Worm (Caenorhabditis elegans): Measurements from ENCODE around the gene C29F7.1.

The C29F7.1 gene

ce11 chrX:13409543-13409942 is at the start of gene C29F7.1, which contains the start of gene cyp-13B1:
C29F7.1 (plus strand) TSS chrX:13409936.
cyp-13B1 (minus strand) TSS chrX:13409643.
- no peak for TF ChIP-seq him-1 (tag; optimal IDR thresholded peaks at IDR 0.05)
- no peak for TF ChIP-seq dao-5 (tag; optimal IDR thresholded peaks at IDR 0.05)
- TF ChIP-seq W03F9.2 (tag; optimal IDR thresholded peaks at IDR 0.05) = no peak

ce11 chrX:13360632-13361031 is 49.1 kb upstream of the C29F7.1 start:
- TF ChIP-seq W03F9.2 (tag; optimal IDR thresholded peaks at IDR 0.05) (no peak), dao-5 (tag; optimal IDR thresholded peaks at IDR 0.05) (no peak), him-1 (tag; optimal IDR thresholded peaks at IDR 0.05) (no peak)

ce11 chrX:13362486-13362885 is 47.2 kb upstream of the C29F7.1 start, which contains the start of gene C49F8.15:
C49F8.15 (minus strand) TSS chrX:13362586.
- TF ChIP-seq him-1 (tag; optimal IDR thresholded peaks at IDR 0.05) (no peak), dao-5 (tag; optimal IDR thresholded peaks at IDR 0.05) (no peak), W03F9.2 (tag; optimal IDR thresholded peaks at IDR 0.05) (no peak)

ce11 chrX:13364897-13365296 is 44.8 kb upstream of the C29F7.1 start, which contains the start of gene C49F8.1:
C49F8.1 (minus strand) TSS chrX:13364997.
- TF ChIP-seq him-1 (tag; optimal IDR thresholded peaks at IDR 0.05) (no peak), dao-5 (tag; optimal IDR thresholded peaks at IDR 0.05) (no peak), W03F9.2 (tag; optimal IDR thresholded peaks at IDR 0.05) (no peak)

ce11 chrX:13366955-13367354 is 42.8 kb upstream of the C29F7.1 start:
- TF ChIP-seq dao-5 (tag; optimal IDR thresholded peaks at IDR 0.05) (no peak), him-1 (tag; optimal IDR thresholded peaks at IDR 0.05) (no peak), W03F9.2 (tag; optimal IDR thresholded peaks at IDR 0.05) (no peak)

ce11 chrX:13368283-13368682 is 41.5 kb upstream of the C29F7.1 start:
- no peak for TF ChIP-seq W03F9.2 (tag; optimal IDR thresholded peaks at IDR 0.05)
- no peak for TF ChIP-seq dao-5 (tag; optimal IDR thresholded peaks at IDR 0.05)
- no peak for TF ChIP-seq him-1 (tag; optimal IDR thresholded peaks at IDR 0.05)

- TF ChIP-seq dao-5 (tag; optimal IDR thresholded peaks at IDR 0.05) = no peak
- TF ChIP-seq him-1 (tag; optimal IDR thresholded peaks at IDR 0.05) = no peak
- no peak for TF ChIP-seq W03F9.2 (tag; optimal IDR thresholded peaks at IDR 0.05)
Measured at ce11 chrX:13376185-13376584, 33.6 kb upstream of the C29F7.1 start.

ce11 chrX:13376851-13377250 is 32.9 kb upstream of the C29F7.1 start, which contains the start of the genes C49F8.14 and gem-1:
C49F8.14 (minus strand) TSS chrX:13376949.
gem-1 (minus strand) TSS chrX:13376992.
- no peak for TF ChIP-seq him-1 (tag; optimal IDR thresholded peaks at IDR 0.05)
- TF ChIP-seq W03F9.2 (tag; optimal IDR thresholded peaks at IDR 0.05) = no peak
- TF ChIP-seq dao-5 (tag; optimal IDR thresholded peaks at IDR 0.05) = no peak

ce11 chrX:13379072-13379471 is 30.7 kb upstream of the C29F7.1 start:
- TF ChIP-seq W03F9.2 (tag; optimal IDR thresholded peaks at IDR 0.05) (no peak), dao-5 (tag; optimal IDR thresholded peaks at IDR 0.05) (no peak), him-1 (tag; optimal IDR thresholded peaks at IDR 0.05) (no peak)

- no peak for TF ChIP-seq W03F9.2 (tag; optimal IDR thresholded peaks at IDR 0.05)
- TF ChIP-seq dao-5 (tag; optimal IDR thresholded peaks at IDR 0.05) = no peak
- no peak for TF ChIP-seq him-1 (tag; optimal IDR thresholded peaks at IDR 0.05)
Measured at ce11 chrX:13380988-13381742, 28.6 kb upstream of the C29F7.1 start.

- no peak for TF ChIP-seq W03F9.2 (tag; optimal IDR thresholded peaks at IDR 0.05)
- no peak for TF ChIP-seq dao-5 (tag; optimal IDR thresholded peaks at IDR 0.05)
- TF ChIP-seq him-1 (tag; optimal IDR thresholded peaks at IDR 0.05) = no peak
Measured at ce11 chrX:13383273-13383672, 26.5 kb upstream of the C29F7.1 start.

ce11 chrX:13384743-13385142 is 25.0 kb upstream of the C29F7.1 start:
- TF ChIP-seq dao-5 (tag; optimal IDR thresholded peaks at IDR 0.05) (no peak), W03F9.2 (tag; optimal IDR thresholded peaks at IDR 0.05) (no peak), him-1 (tag; optimal IDR thresholded peaks at IDR 0.05) (no peak)

ce11 chrX:13387497-13387953 is 22.2 kb upstream of the C29F7.1 start, which contains the start of gene C49F8.3:
C49F8.3 (minus strand) TSS chrX:13387547.
- no peak for TF ChIP-seq W03F9.2 (tag; optimal IDR thresholded peaks at IDR 0.05)
- TF ChIP-seq him-1 (tag; optimal IDR thresholded peaks at IDR 0.05) = no peak
- no peak for TF ChIP-seq dao-5 (tag; optimal IDR thresholded peaks at IDR 0.05)

ce11 chrX:13388829-13389228 is 20.9 kb upstream of the C29F7.1 start:
- no peak for TF ChIP-seq W03F9.2 (tag; optimal IDR thresholded peaks at IDR 0.05)
- no peak for TF ChIP-seq him-1 (tag; optimal IDR thresholded peaks at IDR 0.05)
- no peak for TF ChIP-seq dao-5 (tag; optimal IDR thresholded peaks at IDR 0.05)

Data from whole organism, L4/young adult.